Fruit fly (Drosophila melanogaster) whole organism, embryonic: ENCODE data around the gene CG2875.

Experiments
- CG11504 ChIP-seq: fragments of 200-800 bp; sonication (Bioruptor generic); optimal IDR thresholded peaks from 3 replicates; lab custom pipeline; 2019; ENCODE audit warnings: missing biosample characterization, mild to moderate bottlenecking, missing genetic modification characterization, moderate library complexity
- CG12071 ChIP-seq: fragments of 200-800 bp; sonication (Bioruptor generic); optimal IDR thresholded peaks from 3 replicates; lab custom pipeline; 2018; ENCODE audit warnings: missing biosample characterization, mild to moderate bottlenecking, missing genetic modification characterization
- CG12104 ChIP-seq: fragments of 200-800 bp; sonication (Bioruptor generic); optimal IDR thresholded peaks from 3 replicates; lab custom pipeline; 2016; ENCODE audit warnings: missing biosample characterization, missing genetic modification characterization
- CG12942 ChIP-seq: fragments of 200-800 bp; sonication (Bioruptor generic); optimal IDR thresholded peaks from 3 replicates; lab custom pipeline; 2016; ENCODE audit warnings: missing biosample characterization, missing genetic modification characterization
- CG13123 ChIP-seq: fragments of 200-800 bp; sonication (Bioruptor generic); optimal IDR thresholded peaks from 2 replicates; lab custom pipeline; 2016; ENCODE audit warnings: missing biosample characterization, missing genetic modification characterization
- CG13287 ChIP-seq: fragments of 200-800 bp; sonication (Bioruptor generic); IDR thresholded peaks from 2 replicates; pipeline ENCODE4 v1.3.6; 2022; ENCODE audit warnings: missing biosample characterization, missing genetic modification characterization; ENCODE audit not compliant: partially characterized antibody
- CG15601 ChIP-seq: fragments of 200-800 bp; sonication (Bioruptor generic); optimal IDR thresholded peaks from 3 replicates; lab custom pipeline; 2019; ENCODE audit warnings: missing biosample characterization, mild to moderate bottlenecking, missing genetic modification characterization, moderate library complexity
- CG17568 ChIP-seq: fragments of 200-800 bp; sonication (Bioruptor generic); optimal IDR thresholded peaks from 2 replicates; lab custom pipeline; 2018; ENCODE audit warnings: missing biosample characterization, mild to moderate bottlenecking, missing genetic modification characterization, moderate library complexity
- CG1792 ChIP-seq: fragments of 200-800 bp; sonication (Bioruptor generic); optimal IDR thresholded peaks from 2 replicates; lab custom pipeline; 2016; ENCODE audit warnings: missing biosample characterization, missing genetic modification characterization
- CG1832 ChIP-seq: fragments of 200-800 bp; sonication (Bioruptor generic); optimal IDR thresholded peaks from 2 replicates; lab custom pipeline; 2017; ENCODE audit warnings: missing biosample characterization, mild to moderate bottlenecking, missing genetic modification characterization, inconsistent platforms
- CG18476 ChIP-seq: fragments of 200-800 bp; sonication (Bioruptor generic); optimal IDR thresholded peaks from 2 replicates; lab custom pipeline; 2016; ENCODE audit warnings: missing biosample characterization, mild to moderate bottlenecking, missing genetic modification characterization
- CG2678 ChIP-seq: fragments of 200-800 bp; sonication (Bioruptor generic); optimal IDR thresholded peaks from 3 replicates; lab custom pipeline; 2019; ENCODE audit warnings: missing biosample characterization, mild to moderate bottlenecking, missing genetic modification characterization, moderate library complexity
- CG31441 ChIP-seq: fragments of 200-800 bp; sonication (Bioruptor generic); IDR thresholded peaks from 2 replicates; pipeline ENCODE4 v1.3.6; 2022; ENCODE audit warnings: missing biosample characterization, missing genetic modification characterization
- CG42726 ChIP-seq: fragments of 200-800 bp; sonication (Bioruptor generic); IDR thresholded peaks from 2 replicates; pipeline ENCODE4 v1.3.6; 2022; ENCODE audit warnings: missing biosample characterization, missing genetic modification characterization; ENCODE audit not compliant: partially characterized antibody
- CG6254 ChIP-seq: fragments of 200-800 bp; sonication (Bioruptor generic); optimal IDR thresholded peaks from 3 replicates; lab custom pipeline; 2017; ENCODE audit warnings: mild to moderate bottlenecking, missing biosample characterization, missing genetic modification reagents, missing genetic modification characterization
- CG6813 ChIP-seq: fragments of 200-800 bp; sonication (Bioruptor generic); optimal IDR thresholded peaks from 2 replicates; lab custom pipeline; 2017; ENCODE audit warnings: missing biosample characterization, missing genetic modification characterization, mild to moderate bottlenecking, moderate library complexity, missing genetic modification reagents
- CG7372 ChIP-seq: fragments of 200-800 bp; sonication (Bioruptor generic); IDR thresholded peaks from 2 replicates; pipeline ENCODE4 v1.3.6; 2022; ENCODE audit warnings: missing biosample characterization, missing genetic modification characterization
- CG8281 ChIP-seq: fragments of 200-800 bp; sonication (Bioruptor generic); optimal IDR thresholded peaks from 2 replicates; lab custom pipeline; 2018; ENCODE audit warnings: missing biosample characterization, mild to moderate bottlenecking, missing genetic modification characterization, moderate library complexity
- CG9817 ChIP-seq: fragments of 200-800 bp; sonication (Bioruptor generic); optimal IDR thresholded peaks from 2 replicates; lab custom pipeline; 2018; ENCODE audit warnings: missing biosample characterization, mild to moderate bottlenecking, missing genetic modification characterization, moderate library complexity
- CrebB ChIP-seq: fragments of 200-800 bp; sonication (Bioruptor generic); optimal IDR thresholded peaks from 3 replicates; lab custom pipeline; 2018; ENCODE audit warnings: missing biosample characterization, mild to moderate bottlenecking, missing genetic modification characterization
- D19B ChIP-seq: fragments of 200-800 bp; sonication (Bioruptor generic); optimal IDR thresholded peaks from 2 replicates; lab custom pipeline; 2017; ENCODE audit warnings: missing biosample characterization, mild to moderate bottlenecking, missing genetic modification characterization
- Dfd ChIP-seq, 2 experiments: fragments of >200 bp; optimal IDR thresholded peaks; 2 replicates each; lab custom pipeline; 2017; ENCODE audit warnings: missing biosample characterization in 2 of 2, missing genetic modification characterization in 2 of 2
- Dll ChIP-seq: fragments of 200-800 bp; sonication (Bioruptor generic); IDR thresholded peaks from 4 replicates; pipeline ENCODE4 v1.3.6; 2022; ENCODE audit warnings: missing biosample characterization, missing genetic modification characterization; ENCODE audit not compliant: partially characterized antibody
- E2f1 ChIP-seq: fragments of 200-800 bp; sonication (Bioruptor generic); IDR thresholded peaks from 2 replicates; pipeline ENCODE4 v1.3.6; 2022; ENCODE audit warnings: missing biosample characterization, missing genetic modification characterization
- HHEX ChIP-seq: fragments of 200-800 bp; sonication (Bioruptor generic); optimal IDR thresholded peaks from 3 replicates; lab custom pipeline; 2017; ENCODE audit warnings: missing biosample characterization, mild to moderate bottlenecking, missing genetic modification characterization, missing genetic modification reagents
- HmgZ ChIP-seq: fragments of 200-800 bp; sonication (Bioruptor generic); optimal IDR thresholded peaks from 2 replicates; lab custom pipeline; 2018; ENCODE audit warnings: missing biosample characterization, mild to moderate bottlenecking, missing genetic modification characterization
- Jarid2 ChIP-seq: fragments of 200-800 bp; sonication (Bioruptor generic); optimal IDR thresholded peaks from 3 replicates; lab custom pipeline; 2017; ENCODE audit warnings: mild to moderate bottlenecking, missing biosample characterization, missing genetic modification reagents, missing genetic modification characterization
- MTF-1 ChIP-seq: fragments of 200-800 bp; sonication (Bioruptor generic); optimal IDR thresholded peaks from 2 replicates; lab custom pipeline; 2018; ENCODE audit warnings: missing biosample characterization, mild to moderate bottlenecking, missing genetic modification characterization, borderline replicate concordance
- Oli ChIP-seq: fragments of 200-800 bp; sonication (Bioruptor generic); optimal IDR thresholded peaks from 2 replicates; lab custom pipeline; 2018; ENCODE audit warnings: missing biosample characterization, mild to moderate bottlenecking, missing genetic modification characterization, moderate library complexity
- Ptx1 ChIP-seq: fragments of 200-800 bp; sonication (Bioruptor generic); IDR thresholded peaks from 2 replicates; pipeline ENCODE4 v1.3.6; 2022; ENCODE audit warnings: missing biosample characterization, missing genetic modification characterization
- Stat92E ChIP-seq, 3 experiments: fragments of >200 bp in 2 of 3; fragments of 200-800 bp in 1 of 3; sonication (Bioruptor generic) in 1 of 3; optimal IDR thresholded peaks; 2 replicates each; lab custom pipeline; 2017 to 2019; ENCODE audit warnings: missing biosample characterization in 3 of 3, missing genetic modification characterization in 3 of 3, mild to moderate bottlenecking in 1 of 3, moderate library complexity in 1 of 3
- al ChIP-seq: fragments of 200-800 bp; sonication (Bioruptor generic); IDR thresholded peaks from 2 replicates; pipeline ENCODE4 v1.3.6; 2022; ENCODE audit warnings: missing biosample characterization, missing genetic modification characterization
- bab2 ChIP-seq: fragments of 200-800 bp; sonication (Bioruptor generic); optimal IDR thresholded peaks from 2 replicates; lab custom pipeline; 2016; ENCODE audit warnings: missing biosample characterization, missing genetic modification characterization
- chn ChIP-seq: fragments of 200-800 bp; sonication (Bioruptor generic); optimal IDR thresholded peaks from 2 replicates; lab custom pipeline; 2016; ENCODE audit warnings: missing biosample characterization, missing genetic modification characterization
- da ChIP-seq: fragments of 200-800 bp; sonication (Bioruptor generic); optimal IDR thresholded peaks from 2 replicates; lab custom pipeline; 2016; ENCODE audit warnings: missing biosample characterization, missing genetic modification characterization
- dmrt11E ChIP-seq: fragments of 200-800 bp; sonication (Bioruptor generic); optimal IDR thresholded peaks from 3 replicates; lab custom pipeline; 2018; ENCODE audit warnings: missing biosample characterization, mild to moderate bottlenecking, missing genetic modification characterization, moderate library complexity
- ewg ChIP-seq: fragments of 200-800 bp; sonication (Bioruptor generic); optimal IDR thresholded peaks from 3 replicates; lab custom pipeline; 2017; ENCODE audit warnings: mild to moderate bottlenecking, missing biosample characterization, missing genetic modification reagents, missing genetic modification characterization
- fu2 ChIP-seq: fragments of 200-800 bp; sonication (Bioruptor generic); optimal IDR thresholded peaks from 2 replicates; lab custom pipeline; 2016; ENCODE audit warnings: missing biosample characterization, missing genetic modification characterization
- gcm2 ChIP-seq: fragments of 200-800 bp; sonication (Bioruptor generic); optimal IDR thresholded peaks from 2 replicates; lab custom pipeline; 2016; ENCODE audit warnings: missing biosample characterization, missing genetic modification characterization
- hb ChIP-seq: fragments of 200-800 bp; sonication (Bioruptor generic); IDR thresholded peaks from 3 replicates; pipeline ENCODE4 v1.3.6; 2022; ENCODE audit warnings: missing biosample characterization, missing genetic modification characterization; ENCODE audit not compliant: partially characterized antibody
- prd ChIP-seq, 3 experiments: fragments of >200 bp in 2 of 3; fragments of 200-800 bp in 1 of 3; sonication (Bioruptor generic) in 1 of 3; optimal IDR thresholded peaks in 2 of 3; IDR thresholded peaks in 1 of 3; 2 replicates in 2 of 3; 3 replicates in 1 of 3; pipeline versions ENCODE4 v1.3.6 to Lab custom; 2017 to 2022; ENCODE audit warnings: missing biosample characterization in 1 of 3, missing genetic modification characterization in 1 of 3
- pum ChIP-seq: fragments of 200-800 bp; sonication (Bioruptor generic); optimal IDR thresholded peaks from 2 replicates; lab custom pipeline; 2016; ENCODE audit warnings: missing biosample characterization, missing genetic modification characterization
- row ChIP-seq: fragments of 200-800 bp; sonication (Bioruptor generic); IDR thresholded peaks from 3 replicates; pipeline ENCODE4 v1.3.6; 2022; ENCODE audit warnings: missing biosample characterization, missing genetic modification characterization
- slbo ChIP-seq: fragments of 200-800 bp; sonication (Bioruptor generic); IDR thresholded peaks from 2 replicates; pipeline ENCODE4 v1.3.6; 2022; ENCODE audit warnings: missing biosample characterization, missing genetic modification characterization
- ssp ChIP-seq: fragments of 200-800 bp; sonication (Bioruptor generic); IDR thresholded peaks from 2 replicates; pipeline ENCODE4 v1.3.6; 2022; ENCODE audit warnings: missing biosample characterization, missing genetic modification characterization
- tgo ChIP-seq: fragments of 200-800 bp; sonication (Bioruptor generic); IDR thresholded peaks from 3 replicates; pipeline ENCODE4 v1.3.6; 2022; ENCODE audit warnings: missing biosample characterization, missing genetic modification characterization
- unc-4 ChIP-seq: fragments of 200-800 bp; sonication (Bioruptor generic); IDR thresholded peaks from 2 replicates; pipeline ENCODE4 v1.3.6; 2022; ENCODE audit warnings: missing biosample characterization, missing genetic modification characterization; ENCODE audit not compliant: partially characterized antibody

CG2875 gene

dm6 chrX:3545849-3546518 is 27.4 kb downstream of the CG2875 start (continued):
- 0 out of 3 replicates have a peak, but pooled peaks have one; percentile 47 for TF ChIP-seq hb (GFP tag; lab: Robert Waterston, UW)
- peak; percentile 89 for TF ChIP-seq CG6254 (GFP tag; lab: Kevin White, UChicago)
- peak; percentile 66 for TF ChIP-seq CrebB (tag; lab: Kevin White, UChicago)
- peak; percentile 91 for TF ChIP-seq CG2678
- no peak for TF ChIP-seq CG13287
- TF ChIP-seq gcm2 (GFP tag; lab: Kevin White, UChicago): peak; percentile 35
- TF ChIP-seq CG6813 (GFP tag; lab: Kevin White, UChicago): peak; percentile 65
- TF ChIP-seq CG8281 (tag; lab: Kevin White, UChicago): peak; percentile 40
- peak; percentile 57 for TF ChIP-seq E2f1 (GFP tag; lab: Robert Waterston, UW)
- TF ChIP-seq CG9817 (tag; lab: Kevin White, UChicago): peak; percentile 73
- peak; percentile 62 for TF ChIP-seq CG13123 (GFP tag; lab: Kevin White, UChicago)
- peak; percentile 93 for TF ChIP-seq CG11504 (tag; lab: Kevin White, UChicago)
- peak; percentile 47 for TF ChIP-seq pum
- TF ChIP-seq CG1792 (GFP tag; lab: Kevin White, UChicago): peak; percentile 35
- TF ChIP-seq row (GFP tag; lab: Robert Waterston, UW): peak; percentile 95
- TF ChIP-seq Stat92E (GFP tag; optimal IDR thresholded peaks at IDR 0.05; lab: Kevin White, UChicago): peak in 1 of 3 experiments; percentile 86
- TF ChIP-seq Dll (GFP tag; lab: Robert Waterston, UW): peak; percentile 25; the same call in 1 of the 4 replicates
- TF ChIP-seq Oli (tag; lab: Kevin White, UChicago): peak; percentile 92
- peak; percentile 57 for TF ChIP-seq slbo
- peak; percentile 73 for TF ChIP-seq HHEX (GFP tag; lab: Kevin White, UChicago)
- peak; percentile 90 for TF ChIP-seq CG31441
- peak; percentile 78 for TF ChIP-seq CG12942 (GFP tag; lab: Kevin White, UChicago)
- 0 out of 2 replicates have a peak, but pooled peaks have one; percentile 20 for TF ChIP-seq CG7372 (GFP tag; lab: Robert Waterston, UW)
- peak; percentile 93 for TF ChIP-seq CG15601
- TF ChIP-seq ewg (GFP tag; lab: Kevin White, UChicago): peak; percentile 86
- peak; percentile 37 for TF ChIP-seq Jarid2
- peak; percentile 47 for TF ChIP-seq da
- peak; percentile 68 for TF ChIP-seq MTF-1
- TF ChIP-seq fu2 (GFP tag; lab: Kevin White, UChicago): no peak
- no peak for TF ChIP-seq D19B (GFP tag; lab: Kevin White, UChicago)
- no peak for TF ChIP-seq prd (optimal IDR thresholded peaks at IDR 0.05; lab: Kevin White, UChicago)
- TF ChIP-seq prd (GFP tag; IDR thresholded peaks at IDR 0.05; lab: Robert Waterston, UW): peak; percentile 89
- TF ChIP-seq bab2 (GFP tag; lab: Kevin White, UChicago): peak; percentile 67
- TF ChIP-seq Dfd (GFP tag; optimal IDR thresholded peaks at IDR 0.05; lab: Kevin White, UChicago): no peak
- TF ChIP-seq dmrt11E (tag; lab: Kevin White, UChicago): peak; percentile 92
- peak; percentile 71 for TF ChIP-seq tgo (GFP tag; lab: Robert Waterston, UW)
- TF ChIP-seq CG17568 (GFP tag; lab: Kevin White, UChicago): peak; percentile 74
- peak; percentile 70 for TF ChIP-seq CG12104 (GFP tag; lab: Kevin White, UChicago)
- TF ChIP-seq unc-4 (GFP tag; lab: Robert Waterston, UW): no peak
- TF ChIP-seq CG42726 (GFP tag; lab: Robert Waterston, UW): peak; percentile 75; the same call in 1 of the 2 replicates
- peak; percentile 81 for TF ChIP-seq chn
- TF ChIP-seq al: 0 out of 2 replicates have a peak, but pooled peaks have one; percentile 16
- TF ChIP-seq CG1832 (GFP tag; lab: Kevin White, UChicago): no peak
- peak; percentile 47 for TF ChIP-seq CG12071 (GFP tag; lab: Kevin White, UChicago)
- peak; percentile 81 for TF ChIP-seq CG18476 (GFP tag; lab: Kevin White, UChicago)
- TF ChIP-seq ssp: peak; percentile 66
- TF ChIP-seq HmgZ: peak; percentile 49
- TF ChIP-seq Ptx1 (GFP tag; lab: Robert Waterston, UW): peak; percentile 76
